Worm (Caenorhabditis elegans) whole organism, mixed stage, embryonic: ENCODE data around the gene Y116A8C.467.

ENCODE experiments used
- mab-5 ChIP-seq: fragments of 150-350 bp; optimal IDR thresholded peaks from 2 replicates; lab custom pipeline; 2014; ENCODE audit warnings: missing biosample characterization, missing genetic modification characterization
- unc-62 ChIP-seq: fragments of 150-350 bp; optimal IDR thresholded peaks from 2 replicates; lab custom pipeline; 2014; ENCODE audit warnings: missing biosample characterization, missing genetic modification reagents, missing genetic modification characterization

ce11 chrIV:17100148-17100547 lies 36.5 kb upstream of the Y116A8C.467 start, which contains the start of gene bca-2:
- TF ChIP-seq mab-5 (no peak), unc-62 (no peak)
